Fruit fly (Drosophila melanogaster) whole organism, embryonic: ENCODE measurements around the gene CG4291.
A peak's percentile ranks its signal among the peaks of the same experiment; 100 is the strongest.

Source experiments
- Aef1 ChIP-seq: fragments of 200-800 bp; sonication (Bioruptor generic); IDR thresholded peaks from 3 replicates; pipeline ENCODE4 v1.3.6; 2022; ENCODE audit warnings: missing biosample characterization, missing genetic modification characterization
- Antp ChIP-seq: fragments of 200-800 bp; sonication (Bioruptor generic); optimal IDR thresholded peaks from 3 replicates; lab custom pipeline; 2016; ENCODE audit warnings: missing biosample characterization, missing genetic modification characterization
- CG10147 ChIP-seq: fragments of 200-800 bp; sonication (Bioruptor generic); optimal IDR thresholded peaks from 2 replicates; lab custom pipeline; 2019; ENCODE audit warnings: missing biosample characterization, mild to moderate bottlenecking, missing genetic modification characterization, moderate library complexity
- CG10565 ChIP-seq: fragments of 200-800 bp; sonication (Bioruptor generic); optimal IDR thresholded peaks from 3 replicates; lab custom pipeline; 2016; ENCODE audit warnings: missing biosample characterization, mild to moderate bottlenecking, missing genetic modification characterization
- CG11456 ChIP-seq: fragments of 200-800 bp; sonication (Bioruptor generic); IDR thresholded peaks from 3 replicates; pipeline ENCODE4 v1.3.6; 2022; ENCODE audit warnings: missing biosample characterization, missing genetic modification characterization
- CG13424 ChIP-seq: fragments of 200-800 bp; sonication (Bioruptor generic); optimal IDR thresholded peaks from 2 replicates; lab custom pipeline; 2019; ENCODE audit warnings: missing biosample characterization, mild to moderate bottlenecking, missing genetic modification characterization, moderate library complexity
- CG15011 ChIP-seq: fragments of 200-800 bp; sonication (Bioruptor generic); optimal IDR thresholded peaks from 3 replicates; lab custom pipeline; 2018; ENCODE audit warnings: missing biosample characterization, mild to moderate bottlenecking, missing genetic modification characterization
- CG15696 ChIP-seq: fragments of 200-800 bp; sonication (Bioruptor generic); optimal IDR thresholded peaks from 2 replicates; lab custom pipeline; 2019; ENCODE audit warnings: missing biosample characterization, mild to moderate bottlenecking, missing genetic modification characterization, moderate library complexity
- CG18011 ChIP-seq: fragments of 200-800 bp; sonication (Bioruptor generic); optimal IDR thresholded peaks from 2 replicates; lab custom pipeline; 2017; ENCODE audit warnings: missing biosample characterization, missing genetic modification characterization, mild to moderate bottlenecking, moderate library complexity, missing genotype
- CG18599 ChIP-seq: fragments of 200-800 bp; sonication (Bioruptor generic); optimal IDR thresholded peaks from 3 replicates; lab custom pipeline; 2017; ENCODE audit warnings: missing biosample characterization, missing genetic modification characterization, mild to moderate bottlenecking, moderate library complexity, missing genetic modification reagents
- CG2875 ChIP-seq: fragments of 200-800 bp; sonication (Bioruptor generic); optimal IDR thresholded peaks from 2 replicates; lab custom pipeline; 2017; ENCODE audit warnings: missing biosample characterization, mild to moderate bottlenecking, missing genetic modification characterization, missing genetic modification reagents
- CG31388 ChIP-seq: fragments of 200-800 bp; sonication (Bioruptor generic); optimal IDR thresholded peaks from 2 replicates; lab custom pipeline; 2016; ENCODE audit warnings: missing biosample characterization, missing genetic modification characterization
- CG33213 ChIP-seq: fragments of 200-800 bp; sonication (Bioruptor generic); optimal IDR thresholded peaks from 3 replicates; lab custom pipeline; 2016; ENCODE audit warnings: missing biosample characterization, missing genetic modification characterization
- CG33557 ChIP-seq: fragments of 200-800 bp; sonication (Bioruptor generic); optimal IDR thresholded peaks from 2 replicates; lab custom pipeline; 2019; ENCODE audit warnings: missing biosample characterization, mild to moderate bottlenecking, missing genetic modification characterization, moderate library complexity
- CG6654 ChIP-seq: fragments of 200-800 bp; sonication (Bioruptor generic); optimal IDR thresholded peaks from 2 replicates; lab custom pipeline; 2017; ENCODE audit warnings: missing biosample characterization, mild to moderate bottlenecking, missing genetic modification characterization
- CG6765 ChIP-seq: fragments of 200-800 bp; sonication (Bioruptor generic); optimal IDR thresholded peaks from 3 replicates; lab custom pipeline; 2017; ENCODE audit warnings: missing biosample characterization, mild to moderate bottlenecking, missing genetic modification characterization
- CG7357 ChIP-seq: fragments of 200-800 bp; sonication (Bioruptor generic); IDR thresholded peaks from 3 replicates; pipeline ENCODE4 v1.3.6; 2022; ENCODE audit warnings: missing biosample characterization, missing genetic modification characterization
- CG8944 ChIP-seq: fragments of 200-800 bp; sonication (Bioruptor generic); optimal IDR thresholded peaks from 3 replicates; lab custom pipeline; 2016; ENCODE audit warnings: missing biosample characterization, missing genetic modification characterization
- CG9215 ChIP-seq: fragments of 200-800 bp; sonication (Bioruptor generic); IDR thresholded peaks from 2 replicates; pipeline ENCODE4 v1.3.6; 2022; ENCODE audit warnings: missing biosample characterization, missing genetic modification characterization
- CG9727 ChIP-seq: fragments of 200-800 bp; sonication (Bioruptor generic); optimal IDR thresholded peaks from 3 replicates; lab custom pipeline; 2017; ENCODE audit warnings: missing biosample characterization, mild to moderate bottlenecking, missing genetic modification characterization
- CG9817 ChIP-seq: fragments of 200-800 bp; sonication (Bioruptor generic); optimal IDR thresholded peaks from 2 replicates; lab custom pipeline; 2018; ENCODE audit warnings: missing biosample characterization, mild to moderate bottlenecking, missing genetic modification characterization, moderate library complexity
- CG9932 ChIP-seq: fragments of 200-800 bp; sonication (Bioruptor generic); IDR thresholded peaks from 2 replicates; pipeline ENCODE4 v1.3.6; 2022; ENCODE audit warnings: missing biosample characterization, missing genetic modification characterization
- D19B ChIP-seq: fragments of 200-800 bp; sonication (Bioruptor generic); optimal IDR thresholded peaks from 2 replicates; lab custom pipeline; 2017; ENCODE audit warnings: missing biosample characterization, mild to moderate bottlenecking, missing genetic modification characterization
- Doc2 ChIP-seq: fragments of 200-800 bp; sonication (Bioruptor generic); IDR thresholded peaks from 2 replicates; pipeline ENCODE4 v1.3.6; 2022; ENCODE audit warnings: missing biosample characterization, missing genetic modification characterization
- Eip74EF ChIP-seq, 2 experiments: fragments of 200-800 bp in 1 of 2; fragments of >200 bp in 1 of 2; sonication (Bioruptor generic) in 1 of 2; optimal IDR thresholded peaks; 2 replicates each; lab custom pipeline; 2017 to 2019; ENCODE audit warnings: missing biosample characterization in 2 of 2, missing genetic modification characterization in 2 of 2, mild to moderate bottlenecking in 1 of 2, moderate library complexity in 1 of 2
- Elba2 ChIP-seq: fragments of 200-800 bp; sonication (Bioruptor generic); optimal IDR thresholded peaks from 3 replicates; lab custom pipeline; 2016; ENCODE audit warnings: missing biosample characterization, missing genetic modification characterization
- Hmr ChIP-seq: fragments of 200-800 bp; sonication (Bioruptor generic); optimal IDR thresholded peaks from 3 replicates; lab custom pipeline; 2017; ENCODE audit warnings: mild to moderate bottlenecking, missing biosample characterization, missing genetic modification reagents, missing genetic modification characterization
- Hr78 ChIP-seq, 2 experiments: fragments of 200-800 bp in 1 of 2; fragments of >200 bp in 1 of 2; sonication (Bioruptor generic) in 1 of 2; optimal IDR thresholded peaks; 2 replicates each; lab custom pipeline; 2017 to 2019; ENCODE audit warnings: missing biosample characterization in 2 of 2, missing genetic modification characterization in 2 of 2, mild to moderate bottlenecking in 1 of 2, moderate library complexity in 1 of 2
- Kr ChIP-seq: fragments of 200-800 bp; sonication (Bioruptor generic); optimal IDR thresholded peaks from 2 replicates; lab custom pipeline; 2017; ENCODE audit warnings: missing biosample characterization, mild to moderate bottlenecking, missing genetic modification characterization
- Sox100B ChIP-seq: fragments of 200-800 bp; sonication (Bioruptor generic); optimal IDR thresholded peaks from 3 replicates; lab custom pipeline; 2018; ENCODE audit warnings: missing biosample characterization, mild to moderate bottlenecking, missing genetic modification characterization
- Sry-δ ChIP-seq: fragments of 200-800 bp; sonication (Bioruptor generic); optimal IDR thresholded peaks from 2 replicates; lab custom pipeline; 2016; ENCODE audit warnings: missing biosample characterization, missing genetic modification characterization
- abd-A ChIP-seq: fragments of 200-800 bp; sonication (Bioruptor generic); optimal IDR thresholded peaks from 3 replicates; lab custom pipeline; 2019; ENCODE audit warnings: missing biosample characterization, mild to moderate bottlenecking, missing genetic modification characterization, moderate library complexity
- esg ChIP-seq: fragments of 200-800 bp; sonication (Bioruptor generic); conservative IDR thresholded peaks from 2 replicates; pipeline ENCODE4 v1.3.6; 2022; ENCODE audit warnings: missing biosample characterization, missing genetic modification characterization
- gcm2 ChIP-seq: fragments of 200-800 bp; sonication (Bioruptor generic); optimal IDR thresholded peaks from 2 replicates; lab custom pipeline; 2016; ENCODE audit warnings: missing biosample characterization, missing genetic modification characterization
- gem ChIP-seq: fragments of 200-800 bp; sonication (Bioruptor generic); optimal IDR thresholded peaks from 2 replicates; lab custom pipeline; 2019; ENCODE audit warnings: missing biosample characterization, mild to moderate bottlenecking, missing genetic modification characterization, moderate library complexity
- grau ChIP-seq: fragments of 200-800 bp; optimal IDR thresholded peaks from 3 replicates; lab custom pipeline; 2019; ENCODE audit warnings: missing biosample characterization, mild to moderate bottlenecking, missing genetic modification characterization, moderate library complexity
- hkb ChIP-seq, 2 experiments: fragments of 200-800 bp in 1 of 2; fragments of >200 bp in 1 of 2; sonication (Bioruptor generic) in 1 of 2; IDR thresholded peaks in 1 of 2; optimal IDR thresholded peaks in 1 of 2; 2 replicates each; pipeline versions ENCODE4 v1.3.6 to Lab custom; 2017 to 2022; ENCODE audit warnings: missing biosample characterization in 1 of 2, missing genetic modification characterization in 1 of 2
- kah ChIP-seq: fragments of 200-800 bp; sonication (Bioruptor generic); optimal IDR thresholded peaks from 2 replicates; lab custom pipeline; 2018; ENCODE audit warnings: missing biosample characterization, mild to moderate bottlenecking, missing genetic modification characterization
- odd ChIP-seq: fragments of 200-800 bp; sonication (Bioruptor generic); optimal IDR thresholded peaks from 2 replicates; lab custom pipeline; 2017; ENCODE audit warnings: missing biosample characterization, mild to moderate bottlenecking, missing genetic modification characterization
- pan ChIP-seq, 4 experiments: fragments of >200 bp in 3 of 4; fragments of 200-800 bp in 1 of 4; sonication (Bioruptor generic) in 1 of 4; optimal IDR thresholded peaks in 3 of 4; IDR thresholded peaks in 1 of 4; 2 replicates each; pipeline versions ENCODE4 v1.3.6 to Lab custom; 2017 to 2022; ENCODE audit warnings: missing biosample characterization in 2 of 4, missing genetic modification characterization in 2 of 4, mixed read lengths in 1 of 4
- psq ChIP-seq: fragments of 200-800 bp; sonication (Bioruptor generic); optimal IDR thresholded peaks from 2 replicates; lab custom pipeline; 2017; ENCODE audit warnings: missing biosample characterization, missing genetic modification characterization
- repo ChIP-seq: fragments of 200-800 bp; sonication (Bioruptor generic); optimal IDR thresholded peaks from 2 replicates; lab custom pipeline; 2016; ENCODE audit warnings: missing biosample characterization, missing genetic modification characterization
- ro ChIP-seq: fragments of 200-800 bp; sonication (Bioruptor generic); IDR thresholded peaks from 2 replicates; pipeline ENCODE4 v1.3.6; 2022; ENCODE audit warnings: missing biosample characterization, missing genetic modification characterization
- schlank ChIP-seq: fragments of 200-800 bp; sonication (Bioruptor generic); optimal IDR thresholded peaks from 2 replicates; lab custom pipeline; 2018; ENCODE audit warnings: missing biosample characterization, mild to moderate bottlenecking, missing genetic modification characterization
- slp2 ChIP-seq: fragments of 200-800 bp; sonication (Bioruptor generic); optimal IDR thresholded peaks from 2 replicates; lab custom pipeline; 2016; ENCODE audit warnings: missing biosample characterization, missing genetic modification characterization
- unpg ChIP-seq: fragments of 200-800 bp; sonication (Bioruptor generic); optimal IDR thresholded peaks from 3 replicates; lab custom pipeline; 2018; ENCODE audit warnings: missing biosample characterization, mild to moderate bottlenecking, missing genetic modification characterization, moderate library complexity
- wdn ChIP-seq: fragments of 200-800 bp; sonication (Bioruptor generic); IDR thresholded peaks from 2 replicates; pipeline ENCODE4 v1.3.6; 2022; ENCODE audit warnings: missing biosample characterization, missing genetic modification characterization
- zfh1 ChIP-seq: fragments of 200-800 bp; sonication (Bioruptor generic); IDR thresholded peaks from 3 replicates; pipeline ENCODE4 v1.3.6; 2022; ENCODE audit warnings: missing biosample characterization, missing genetic modification characterization

CG4291 gene

dm6 chr2L:855052-855547 is 2.6 kb upstream of the CG4291 start, which contains the start of gene CG13949 (continued):
- TF ChIP-seq Hr78 (GFP tag; optimal IDR thresholded peaks at IDR 0.05; lab: Kevin White, UChicago) (peak in 1 of 2 experiments; percentile 37), CG9727 (GFP tag; lab: Kevin White, UChicago) (peak; percentile 51), CG33213 (peak; percentile 71), psq (GFP tag; lab: Kevin White, UChicago) (no peak), CG31388 (peak; percentile 28), odd (GFP tag; lab: Kevin White, UChicago) (peak; percentile 22), repo (GFP tag; lab: Kevin White, UChicago) (no peak), gem (tag; lab: Kevin White, UChicago) (peak; percentile 81), abd-A (tag; lab: Kevin White, UChicago) (no peak), CG15696 (tag; lab: Kevin White, UChicago) (peak; percentile 15), Sry-δ (GFP tag; lab: Kevin White, UChicago) (peak; percentile 48), CG9817 (tag; lab: Kevin White, UChicago) (peak; percentile 55), CG9215 (GFP tag; lab: Robert Waterston, UW) (peak; percentile 39), kah (GFP tag; lab: Kevin White, UChicago) (peak; percentile 1), CG9932 (GFP tag; lab: Robert Waterston, UW) (peak; percentile 87), CG33557 (GFP tag; lab: Kevin White, UChicago) (no peak), schlank (tag; lab: Kevin White, UChicago) (no peak), Elba2 (GFP tag; lab: Kevin White, UChicago) (no peak), Antp (GFP tag; lab: Kevin White, UChicago) (peak; percentile 60), grau (tag; lab: Kevin White, UChicago) (peak; percentile 68), CG15011 (no peak), unpg (GFP tag; lab: Kevin White, UChicago) (peak; percentile 70), ro (GFP tag; lab: Robert Waterston, UW) (no peak), Kr (GFP tag; lab: Kevin White, UChicago) (no peak), Sox100B (GFP tag; lab: Kevin White, UChicago) (peak; percentile 15), Aef1 (peak; percentile 82), CG18599 (GFP tag; lab: Kevin White, UChicago) (peak; percentile 70), gcm2 (no peak), CG8944 (GFP tag; lab: Kevin White, UChicago) (peak; percentile 31), CG10565 (GFP tag; lab: Kevin White, UChicago) (no peak), esg (GFP tag; lab: Robert Waterston, UW) (peak; percentile 44; the same call in 1 of the 2 replicates), CG11456 (peak; percentile 87), Eip74EF (GFP tag; optimal IDR thresholded peaks at IDR 0.05; lab: Kevin White, UChicago) (peak in 1 of 2 experiments; percentile 27), CG13424 (peak; percentile 68), zfh1 (GFP tag; lab: Robert Waterston, UW) (peak; percentile 77; the same call in 2 of the 3 replicates), pan (optimal IDR thresholded peaks at IDR 0.05; lab: Kevin White, UChicago) (no peak), pan (GFP tag; optimal IDR thresholded peaks at IDR 0.05 in 1 of 2, IDR thresholded peaks at IDR 0.05 in 1 of 2) (peak in 1 of 2 experiments; percentile 83), CG10147 (GFP tag; lab: Kevin White, UChicago) (peak; percentile 44), slp2 (peak; percentile 46), CG6765 (peak; percentile 12), Doc2 (no peak), D19B (no peak), hkb (optimal IDR thresholded peaks at IDR 0.05; lab: Kevin White, UChicago) (peak; percentile 63), hkb (GFP tag; IDR thresholded peaks at IDR 0.05; lab: Robert Waterston, UW) (peak; percentile 85), CG7357 (GFP tag; lab: Robert Waterston, UW) (no peak), Hmr (GFP tag; lab: Kevin White, UChicago) (peak; percentile 94), CG2875 (GFP tag; lab: Kevin White, UChicago) (peak; percentile 22), CG6654 (GFP tag; lab: Kevin White, UChicago) (no peak), wdn (GFP tag; lab: Robert Waterston, UW) (peak; percentile 64; the same call in 1 of the 2 replicates), CG18011 (GFP tag; lab: Kevin White, UChicago) (peak; percentile 35)
